Fruit fly (Drosophila melanogaster) whole organism, embryonic: ENCODE measurements around the gene Uba4.

ENCODE experiments used
- Ada2b ChIP-seq: fragments of 200-800 bp; sonication (Bioruptor generic); IDR thresholded peaks from 2 replicates; pipeline ENCODE4 v1.3.6; 2022; ENCODE audit warnings: missing biosample characterization, missing genetic modification characterization
- CG10462 ChIP-seq: fragments of 200-800 bp; sonication (Bioruptor generic); optimal IDR thresholded peaks from 2 replicates; lab custom pipeline; 2016; ENCODE audit warnings: missing biosample characterization, missing genetic modification characterization
- CG11504 ChIP-seq: fragments of 200-800 bp; sonication (Bioruptor generic); optimal IDR thresholded peaks from 3 replicates; lab custom pipeline; 2019; ENCODE audit warnings: missing biosample characterization, mild to moderate bottlenecking, missing genetic modification characterization, moderate library complexity
- CG11695 ChIP-seq: fragments of 200-800 bp; sonication (Bioruptor generic); IDR thresholded peaks from 3 replicates; pipeline ENCODE4 v1.3.6; 2022; ENCODE audit warnings: missing biosample characterization, missing genetic modification characterization
- CG11696 ChIP-seq: fragments of 200-800 bp; sonication (Bioruptor generic); IDR thresholded peaks from 2 replicates; pipeline ENCODE4 v1.3.6; 2022; ENCODE audit warnings: missing biosample characterization, missing genetic modification characterization
- CG12236 ChIP-seq: fragments of 200-800 bp; sonication (Bioruptor generic); optimal IDR thresholded peaks from 2 replicates; lab custom pipeline; 2016; ENCODE audit warnings: missing biosample characterization, missing genetic modification characterization
- CG13287 ChIP-seq: fragments of 200-800 bp; sonication (Bioruptor generic); IDR thresholded peaks from 2 replicates; pipeline ENCODE4 v1.3.6; 2022; ENCODE audit warnings: missing biosample characterization, missing genetic modification characterization; ENCODE audit not compliant: partially characterized antibody
- CG15601 ChIP-seq: fragments of 200-800 bp; sonication (Bioruptor generic); optimal IDR thresholded peaks from 3 replicates; lab custom pipeline; 2019; ENCODE audit warnings: missing biosample characterization, mild to moderate bottlenecking, missing genetic modification characterization, moderate library complexity
- CG15696 ChIP-seq: fragments of 200-800 bp; sonication (Bioruptor generic); optimal IDR thresholded peaks from 2 replicates; lab custom pipeline; 2019; ENCODE audit warnings: missing biosample characterization, mild to moderate bottlenecking, missing genetic modification characterization, moderate library complexity
- CG17802 ChIP-seq: fragments of 200-800 bp; sonication (Bioruptor generic); optimal IDR thresholded peaks from 2 replicates; lab custom pipeline; 2018; ENCODE audit warnings: missing biosample characterization, mild to moderate bottlenecking, missing genetic modification characterization, moderate library complexity
- CG1792 ChIP-seq: fragments of 200-800 bp; sonication (Bioruptor generic); optimal IDR thresholded peaks from 2 replicates; lab custom pipeline; 2016; ENCODE audit warnings: missing biosample characterization, missing genetic modification characterization
- CG18476 ChIP-seq: fragments of 200-800 bp; sonication (Bioruptor generic); optimal IDR thresholded peaks from 2 replicates; lab custom pipeline; 2016; ENCODE audit warnings: missing biosample characterization, mild to moderate bottlenecking, missing genetic modification characterization
- CG32772 ChIP-seq: fragments of 200-800 bp; sonication (Bioruptor generic); IDR thresholded peaks from 2 replicates; pipeline ENCODE4 v1.3.6; 2022; ENCODE audit warnings: missing biosample characterization, missing genetic modification characterization
- CG3847 ChIP-seq: fragments of 200-800 bp; sonication (Bioruptor generic); IDR thresholded peaks from 2 replicates; pipeline ENCODE4 v1.3.6; 2022; ENCODE audit warnings: missing biosample characterization, missing genetic modification characterization
- CG6689 ChIP-seq: fragments of 200-800 bp; sonication (Bioruptor generic); IDR thresholded peaks from 2 replicates; pipeline ENCODE4 v1.3.6; 2022; ENCODE audit warnings: missing biosample characterization, missing genetic modification characterization
- CG8281 ChIP-seq: fragments of 200-800 bp; sonication (Bioruptor generic); optimal IDR thresholded peaks from 2 replicates; lab custom pipeline; 2018; ENCODE audit warnings: missing biosample characterization, mild to moderate bottlenecking, missing genetic modification characterization, moderate library complexity
- CG9609 ChIP-seq: fragments of 200-800 bp; sonication (Bioruptor generic); optimal IDR thresholded peaks from 3 replicates; lab custom pipeline; 2016; ENCODE audit warnings: missing biosample characterization, missing genetic modification characterization
- Deaf1 ChIP-seq: fragments of 200-800 bp; optimal IDR thresholded peaks from 3 replicates; lab custom pipeline; 2019; ENCODE audit warnings: missing biosample characterization, mild to moderate bottlenecking, missing genetic modification characterization, moderate library complexity
- Hmx ChIP-seq: fragments of 200-800 bp; sonication (Bioruptor generic); optimal IDR thresholded peaks from 2 replicates; lab custom pipeline; 2016; ENCODE audit warnings: missing biosample characterization, missing genetic modification characterization
- Mrtf ChIP-seq: fragments of 200-800 bp; sonication (Bioruptor generic); IDR thresholded peaks from 3 replicates; pipeline ENCODE4 v1.3.6; 2022; ENCODE audit warnings: missing biosample characterization, missing genetic modification characterization
- Oli ChIP-seq: fragments of 200-800 bp; sonication (Bioruptor generic); optimal IDR thresholded peaks from 2 replicates; lab custom pipeline; 2018; ENCODE audit warnings: missing biosample characterization, mild to moderate bottlenecking, missing genetic modification characterization, moderate library complexity
- chinmo ChIP-seq: fragments of 200-800 bp; sonication (Bioruptor generic); IDR thresholded peaks from 4 replicates; pipeline ENCODE4 v1.3.6; 2022; ENCODE audit warnings: missing biosample characterization, missing genetic modification characterization; ENCODE audit not compliant: partially characterized antibody
- corto ChIP-seq: fragments of 200-800 bp; sonication (Bioruptor generic); optimal IDR thresholded peaks from 2 replicates; lab custom pipeline; 2016; ENCODE audit warnings: missing biosample characterization, mild to moderate bottlenecking, missing genetic modification characterization, moderate library complexity
- danr ChIP-seq: fragments of 200-800 bp; sonication (Bioruptor generic); IDR thresholded peaks from 2 replicates; pipeline ENCODE4 v1.3.6; 2022; ENCODE audit warnings: missing biosample characterization, missing genetic modification characterization
- exex ChIP-seq: fragments of 200-800 bp; sonication (Bioruptor generic); optimal IDR thresholded peaks from 4 replicates; lab custom pipeline; 2018; ENCODE audit warnings: missing biosample characterization, mild to moderate bottlenecking, missing genetic modification characterization, moderate library complexity
- fd3F ChIP-seq: fragments of 200-800 bp; sonication (Bioruptor generic); optimal IDR thresholded peaks from 2 replicates; lab custom pipeline; 2018; ENCODE audit warnings: missing biosample characterization, mild to moderate bottlenecking, missing genetic modification characterization, moderate library complexity
- fd96Cb ChIP-seq: fragments of 200-800 bp; sonication (Bioruptor generic); optimal IDR thresholded peaks from 2 replicates; lab custom pipeline; 2018; ENCODE audit warnings: missing biosample characterization, mild to moderate bottlenecking, missing genetic modification characterization, moderate library complexity
- fu2 ChIP-seq: fragments of 200-800 bp; sonication (Bioruptor generic); optimal IDR thresholded peaks from 2 replicates; lab custom pipeline; 2016; ENCODE audit warnings: missing biosample characterization, missing genetic modification characterization
- grn ChIP-seq: fragments of 200-800 bp; sonication (Bioruptor generic); optimal IDR thresholded peaks from 3 replicates; lab custom pipeline; 2017; ENCODE audit warnings: missing biosample characterization, missing genetic modification characterization
- gt ChIP-seq: fragments of 200-800 bp; sonication (Bioruptor generic); IDR thresholded peaks from 2 replicates; pipeline ENCODE4 v1.3.6; 2022; ENCODE audit warnings: missing biosample characterization, missing genetic modification characterization
- ham ChIP-seq: fragments of 200-800 bp; sonication (Bioruptor generic); IDR thresholded peaks from 2 replicates; pipeline ENCODE4 v1.3.6; 2022; ENCODE audit warnings: missing biosample characterization, missing genetic modification characterization
- lab ChIP-seq: fragments of 200-800 bp; sonication (Bioruptor generic); optimal IDR thresholded peaks from 3 replicates; lab custom pipeline; 2017; ENCODE audit warnings: missing biosample characterization, missing genetic modification characterization, mild to moderate bottlenecking, moderate library complexity, missing genetic modification reagents
- lola ChIP-seq, 3 experiments: fragments of >200 bp in 2 of 3; fragments of 200-800 bp in 1 of 3; sonication (Bioruptor generic) in 1 of 3; optimal IDR thresholded peaks; 2 replicates each; lab custom pipeline; 2017 to 2019; ENCODE audit warnings: missing biosample characterization in 3 of 3, missing genetic modification characterization in 3 of 3, mild to moderate bottlenecking in 1 of 3, moderate library complexity in 1 of 3
- nerfin-2 ChIP-seq: fragments of 200-800 bp; sonication (Bioruptor generic); IDR thresholded peaks from 2 replicates; pipeline ENCODE4 v1.3.6; 2022; ENCODE audit warnings: missing biosample characterization, missing genetic modification characterization; ENCODE audit not compliant: partially characterized antibody
- rib ChIP-seq: fragments of 200-800 bp; sonication (Bioruptor generic); IDR thresholded peaks from 2 replicates; pipeline ENCODE4 v1.3.6; 2022; ENCODE audit warnings: missing biosample characterization, missing genetic modification characterization
- run ChIP-seq: fragments of 200-800 bp; sonication (Bioruptor generic); optimal IDR thresholded peaks from 3 replicates; lab custom pipeline; 2018; ENCODE audit warnings: missing biosample characterization, mild to moderate bottlenecking, missing genetic modification characterization
- sd ChIP-seq: fragments of 200-800 bp; sonication (Bioruptor generic); optimal IDR thresholded peaks from 3 replicates; lab custom pipeline; 2018; ENCODE audit warnings: missing biosample characterization, mild to moderate bottlenecking, missing genetic modification characterization, moderate library complexity
- sens ChIP-seq: fragments of 200-800 bp; sonication (Bioruptor generic); peaks from one replicate; lab custom pipeline; 2016; ENCODE audit warnings: missing biosample characterization, missing genetic modification characterization
- sob ChIP-seq: fragments of 200-800 bp; sonication (Bioruptor generic); IDR thresholded peaks from 2 replicates; pipeline ENCODE4 v1.3.6; 2022; ENCODE audit warnings: missing biosample characterization, missing genetic modification characterization
- ssp ChIP-seq: fragments of 200-800 bp; sonication (Bioruptor generic); IDR thresholded peaks from 2 replicates; pipeline ENCODE4 v1.3.6; 2022; ENCODE audit warnings: missing biosample characterization, missing genetic modification characterization
- tna ChIP-seq: fragments of 200-800 bp; sonication (Bioruptor generic); IDR thresholded peaks from 2 replicates; pipeline ENCODE4 v1.3.6; 2022; ENCODE audit warnings: missing biosample characterization, missing genetic modification characterization; ENCODE audit not compliant: partially characterized antibody
- trh ChIP-seq: fragments of 200-800 bp; sonication (Bioruptor generic); optimal IDR thresholded peaks from 2 replicates; lab custom pipeline; 2016; ENCODE audit warnings: missing biosample characterization, missing genetic modification characterization
- ttk ChIP-seq: fragments of 200-800 bp; sonication (Bioruptor generic); IDR thresholded peaks from 2 replicates; pipeline ENCODE4 v2.1.2; 2022; ENCODE audit warnings: missing biosample characterization, missing genetic modification characterization
- usp ChIP-seq: fragments of >200 bp; optimal IDR thresholded peaks from 2 replicates; lab custom pipeline; 2017; ENCODE audit warnings: missing biosample characterization, missing genetic modification characterization
- wek ChIP-seq: fragments of 200-800 bp; sonication (Bioruptor generic); optimal IDR thresholded peaks from 3 replicates; lab custom pipeline; 2018; ENCODE audit warnings: missing biosample characterization, mild to moderate bottlenecking, missing genetic modification characterization, moderate library complexity
- wor ChIP-seq: fragments of 200-800 bp; sonication (Bioruptor generic); IDR thresholded peaks from 2 replicates; pipeline ENCODE4 v1.3.6; 2022; ENCODE audit warnings: missing biosample characterization, missing genetic modification characterization

Gene Uba4

dm6 chr2L:8528951-8529430 is 11.8 kb downstream of the Uba4 start, which contains the start of gene CG17834 (continued):
- TF ChIP-seq corto (GFP tag; lab: Kevin White, UChicago): no peak
- no peak for TF ChIP-seq CG3847 (GFP tag; lab: Robert Waterston, UW)
- TF ChIP-seq trh (GFP tag; lab: Kevin White, UChicago): no peak
- no peak for TF ChIP-seq Ada2b (GFP tag; lab: Robert Waterston, UW)
- TF ChIP-seq CG18476: no peak
- TF ChIP-seq tna (GFP tag; lab: Robert Waterston, UW): no peak
- TF ChIP-seq nerfin-2 (GFP tag; lab: Robert Waterston, UW): no peak
- no peak for TF ChIP-seq usp
- TF ChIP-seq Oli (tag; lab: Kevin White, UChicago): no peak
- TF ChIP-seq CG13287 (GFP tag; lab: Robert Waterston, UW): no peak
- peak; percentile 82 for TF ChIP-seq rib (GFP tag; lab: Robert Waterston, UW)
- no peak for TF ChIP-seq Mrtf (GFP tag; lab: Robert Waterston, UW)
- TF ChIP-seq danr (GFP tag; lab: Robert Waterston, UW): no peak
- no peak for TF ChIP-seq ssp
- TF ChIP-seq wor (GFP tag; lab: Robert Waterston, UW): no peak
- no peak for TF ChIP-seq CG10462 (GFP tag; lab: Kevin White, UChicago)
- TF ChIP-seq CG12236: no peak
- TF ChIP-seq wek (GFP tag; lab: Kevin White, UChicago): no peak
- TF ChIP-seq CG17802: no peak
- TF ChIP-seq CG8281 (tag; lab: Kevin White, UChicago): no peak
- no peak for TF ChIP-seq fu2 (GFP tag; lab: Kevin White, UChicago)
- no peak for TF ChIP-seq fd3F (GFP tag; lab: Kevin White, UChicago)
- TF ChIP-seq CG11504 (tag; lab: Kevin White, UChicago): no peak
- no peak for TF ChIP-seq CG9609 (GFP tag; lab: Kevin White, UChicago)
- TF ChIP-seq CG1792 (GFP tag; lab: Kevin White, UChicago): no peak

dm6 chr2L:8530189-8530588 is 13.0 kb downstream of the Uba4 start:
- TF ChIP-seq lola (GFP tag; optimal IDR thresholded peaks at IDR 0.05; lab: Kevin White, UChicago) (no peak), sens (GFP tag; lab: Kevin White, UChicago) (peak; percentile 37), Deaf1 (tag; lab: Kevin White, UChicago) (peak; percentile 28), exex (peak; percentile 76), gt (GFP tag; lab: Robert Waterston, UW) (no peak), CG11696 (GFP tag; lab: Robert Waterston, UW) (no peak), ttk (GFP tag; lab: Robert Waterston, UW) (no peak), Hmx (GFP tag; lab: Kevin White, UChicago) (no peak), CG15601 (tag; lab: Kevin White, UChicago) (no peak), ham (no peak), CG6689 (GFP tag; lab: Robert Waterston, UW) (no peak), CG11695 (GFP tag; lab: Robert Waterston, UW) (no peak), lab (peak; percentile 34), fd96Cb (tag; lab: Kevin White, UChicago) (no peak), grn (GFP tag; lab: Kevin White, UChicago) (peak; percentile 78), CG32772 (GFP tag; lab: Robert Waterston, UW) (no peak), sd (tag; lab: Kevin White, UChicago) (peak; percentile 67), chinmo (GFP tag; lab: Robert Waterston, UW) (0 out of 4 replicates have a peak, but pooled peaks have one; percentile 25), sob (GFP tag; lab: Robert Waterston, UW) (no peak), CG15696 (tag; lab: Kevin White, UChicago) (no peak), run (tag; lab: Kevin White, UChicago) (no peak)
